Worm (Caenorhabditis elegans) whole organism, young adult: ENCODE measurements around the gene cest-26.

ENCODE experiments used
- B0019.2 ChIP-seq: fragments of 200-800 bp; sonication (Bioruptor generic); conservative IDR thresholded peaks from 2 replicates; pipeline ENCODE4 v1.3.6; 2022; ENCODE audit warnings: missing genetic modification reagents, missing genetic modification characterization, missing compliant biosample characterization
- B0261.1 ChIP-seq: sonication (generic microtip); optimal IDR thresholded peaks from 2 replicates; lab custom pipeline; 2016; ENCODE audit warnings: mild to moderate bottlenecking, missing genetic modification characterization, moderate library complexity, missing compliant biosample characterization
- B0336.3 ChIP-seq: fragments of 200-800 bp; sonication (Bioruptor generic); IDR thresholded peaks from 2 replicates; pipeline ENCODE4 v1.3.6; 2022; ENCODE audit warnings: missing genetic modification characterization, missing compliant biosample characterization
- D2030.7 ChIP-seq: fragments of 200-800 bp; sonication (Bioruptor generic); IDR thresholded peaks from 2 replicates; pipeline ENCODE4 v1.3.6; 2022; ENCODE audit warnings: missing genetic modification reagents, missing genetic modification characterization, missing compliant biosample characterization
- F10E7.11 ChIP-seq: sonication (generic microtip); optimal IDR thresholded peaks from 2 replicates; lab custom pipeline; 2017; ENCODE audit warnings: mild to moderate bottlenecking, missing genetic modification characterization, moderate library complexity, missing compliant biosample characterization
- F22D6.2 ChIP-seq: sonication (generic microtip); optimal IDR thresholded peaks from 2 replicates; lab custom pipeline; 2016; ENCODE audit warnings: mild to moderate bottlenecking, missing genetic modification characterization, missing compliant biosample characterization
- F23B12.7 ChIP-seq: sonication (generic microtip); optimal IDR thresholded peaks from 2 replicates; lab custom pipeline; 2017; ENCODE audit warnings: missing genetic modification characterization, mild to moderate bottlenecking, missing compliant biosample characterization, antibody characterized with exemption, moderate library complexity; ENCODE audit not compliant: insufficient read depth
- F37B4.10 ChIP-seq: fragments of 200-800 bp; sonication (Bioruptor generic); IDR thresholded peaks from 2 replicates; pipeline ENCODE4 v1.3.6; 2022; ENCODE audit warnings: missing genetic modification characterization, missing compliant biosample characterization
- F52B5.7 ChIP-seq: sonication (generic microtip); optimal IDR thresholded peaks from 2 replicates; lab custom pipeline; 2016; ENCODE audit warnings: mild to moderate bottlenecking, missing genetic modification characterization, missing compliant biosample characterization
- F55B11.4 ChIP-seq: sonication (generic microtip); optimal IDR thresholded peaks from 2 replicates; lab custom pipeline; 2016; ENCODE audit warnings: missing compliant biosample characterization, missing genetic modification characterization, borderline replicate concordance; ENCODE audit not compliant: insufficient read depth
- Y56A3A.18 ChIP-seq: fragments of 200-800 bp; sonication (Bioruptor generic); IDR thresholded peaks from 2 replicates; pipeline ENCODE4 v1.3.6; 2022; ENCODE audit warnings: missing genetic modification reagents, missing genetic modification characterization, missing compliant biosample characterization
- Y95B8A.8 ChIP-seq: fragments of 200-800 bp; sonication (Bioruptor generic); IDR thresholded peaks from 2 replicates; pipeline ENCODE4 v1.3.6; 2022; ENCODE audit warnings: missing genetic modification reagents, missing genetic modification characterization, missing compliant biosample characterization
- ZK185.1 ChIP-seq: sonication (generic microtip); optimal IDR thresholded peaks from 2 replicates; lab custom pipeline; 2016; ENCODE audit warnings: mild to moderate bottlenecking, missing genetic modification characterization, missing compliant biosample characterization; ENCODE audit not compliant: poor library complexity, severe bottlenecking
- akir-1 ChIP-seq: fragments of 200-800 bp; sonication (Bioruptor generic); optimal IDR thresholded peaks from 2 replicates; lab custom pipeline; 2018; ENCODE audit warnings: mild to moderate bottlenecking, missing genetic modification characterization, moderate library complexity, missing compliant biosample characterization
- ama-1 ChIP-seq, 3 experiments: fragments of 150-350 bp in 1 of 3; sonication (generic microtip) in 2 of 3; optimal IDR thresholded peaks; 2 replicates each; lab custom pipeline; 2014 to 2018; ENCODE audit warnings: missing biosample characterization in 2 of 3, missing genetic modification characterization in 2 of 3, missing genetic modification reagents in 2 of 3
- aptf-2 ChIP-seq: fragments of 200-800 bp; sonication (Bioruptor generic); conservative IDR thresholded peaks from 2 replicates; pipeline ENCODE4 v1.3.6; 2022; ENCODE audit warnings: missing genetic modification reagents, missing genetic modification characterization, missing compliant biosample characterization
- atf-7 ChIP-seq: sonication (generic microtip); optimal IDR thresholded peaks from 2 replicates; lab custom pipeline; 2017; ENCODE audit warnings: mild to moderate bottlenecking, missing genetic modification characterization, missing compliant biosample characterization
- attf-6 ChIP-seq: fragments of 200-800 bp; sonication (Bioruptor generic); IDR thresholded peaks from 2 replicates; pipeline ENCODE4 v1.3.6; 2022; ENCODE audit warnings: missing genetic modification reagents, missing genetic modification characterization, missing compliant biosample characterization
- cebp-1 ChIP-seq, 2 experiments: fragments of 200-800 bp in 1 of 2; sonication (Bioruptor generic) in 1 of 2; sonication (generic microtip) in 1 of 2; IDR thresholded peaks in 1 of 2; optimal IDR thresholded peaks in 1 of 2; 2 replicates each; pipeline versions ENCODE4 v1.3.6 to Lab custom; 2017 to 2022; ENCODE audit warnings: missing compliant biosample characterization in 2 of 2, missing genetic modification characterization in 2 of 2, mild to moderate bottlenecking in 1 of 2, missing genetic modification reagents in 1 of 2, moderate library complexity in 1 of 2
- ceh-100 ChIP-seq: fragments of 200-800 bp; sonication (Bioruptor generic); IDR thresholded peaks from 2 replicates; pipeline ENCODE4 v1.3.6; 2022; ENCODE audit warnings: missing genetic modification reagents, missing genetic modification characterization, missing compliant biosample characterization
- ceh-58 ChIP-seq: fragments of 200-800 bp; sonication (Bioruptor generic); IDR thresholded peaks from 2 replicates; pipeline ENCODE4 v1.3.6; 2022; ENCODE audit warnings: missing genetic modification characterization, missing compliant biosample characterization
- die-1 ChIP-seq: sonication (generic microtip); optimal IDR thresholded peaks from 2 replicates; lab custom pipeline; 2016; ENCODE audit warnings: missing genotype, mild to moderate bottlenecking, missing genetic modification characterization, missing compliant biosample characterization
- ekl-4 ChIP-seq: fragments of 200-800 bp; sonication (Bioruptor generic); IDR thresholded peaks from 2 replicates; pipeline ENCODE4 v1.3.6; 2022; ENCODE audit warnings: missing genetic modification reagents, missing genetic modification characterization, missing compliant biosample characterization
- gei-17 ChIP-seq: fragments of 200-800 bp; sonication (Bioruptor generic); optimal IDR thresholded peaks from 2 replicates; lab custom pipeline; 2018; ENCODE audit warnings: mild to moderate bottlenecking, missing genetic modification characterization, missing compliant biosample characterization
- let-607 ChIP-seq, 2 experiments: fragments of 200-800 bp in 1 of 2; sonication (Bioruptor generic) in 1 of 2; sonication (generic microtip) in 1 of 2; optimal IDR thresholded peaks; 2 replicates each; lab custom pipeline; 2016 to 2018; ENCODE audit warnings: mild to moderate bottlenecking in 2 of 2, missing compliant biosample characterization in 2 of 2, missing genetic modification characterization in 2 of 2, moderate library complexity in 2 of 2, missing genotype in 1 of 2
- lin-26 ChIP-seq: fragments of 200-800 bp; sonication (Bioruptor generic); IDR thresholded peaks from 2 replicates; pipeline ENCODE4 v1.3.6; 2022; ENCODE audit warnings: missing genetic modification reagents, missing genetic modification characterization, missing compliant biosample characterization
- lir-1 ChIP-seq: fragments of 200-800 bp; sonication (Bioruptor generic); conservative IDR thresholded peaks from 2 replicates; pipeline ENCODE4 v1.3.6; 2022; ENCODE audit warnings: missing genetic modification reagents, missing genetic modification characterization, missing compliant biosample characterization
- lsl-1 ChIP-seq: fragments of 200-800 bp; sonication (Bioruptor generic); optimal IDR thresholded peaks from 2 replicates; lab custom pipeline; 2018; ENCODE audit warnings: mild to moderate bottlenecking, missing genetic modification characterization, moderate library complexity, missing compliant biosample characterization
- madf-3 ChIP-seq: fragments of 200-800 bp; sonication (Bioruptor generic); IDR thresholded peaks from 2 replicates; pipeline ENCODE4 v1.3.6; 2022; ENCODE audit warnings: missing genetic modification reagents, missing genetic modification characterization, missing compliant biosample characterization
- madf-6 ChIP-seq: fragments of 200-800 bp; sonication (Bioruptor generic); IDR thresholded peaks from 2 replicates; pipeline ENCODE4 v1.3.6; 2022; ENCODE audit warnings: missing genetic modification reagents, missing genetic modification characterization, missing compliant biosample characterization
- madf-8 ChIP-seq: fragments of 200-800 bp; sonication (Bioruptor generic); conservative IDR thresholded peaks from 2 replicates; pipeline ENCODE4 v1.3.6; 2022; ENCODE audit warnings: missing genetic modification reagents, missing genetic modification characterization, missing compliant biosample characterization
- nfya-2 ChIP-seq: fragments of 200-800 bp; sonication (Bioruptor generic); IDR thresholded peaks from 2 replicates; pipeline ENCODE4 v1.3.6; 2022; ENCODE audit warnings: missing genetic modification reagents, missing genetic modification characterization, missing compliant biosample characterization
- nhr-120 ChIP-seq: fragments of 200-800 bp; sonication (Bioruptor generic); IDR thresholded peaks from 2 replicates; pipeline ENCODE4 v1.3.6; 2022; ENCODE audit warnings: missing genetic modification characterization, missing compliant biosample characterization
- nhr-179 ChIP-seq: sonication (generic microtip); optimal IDR thresholded peaks from 2 replicates; lab custom pipeline; 2016; ENCODE audit warnings: mild to moderate bottlenecking, missing genetic modification characterization, missing compliant biosample characterization
- nhr-80 ChIP-seq: sonication (generic microtip); optimal IDR thresholded peaks from 2 replicates; lab custom pipeline; 2016; ENCODE audit warnings: missing genetic modification characterization, missing compliant biosample characterization
- rcor-1 ChIP-seq: fragments of 200-800 bp; sonication (Bioruptor generic); IDR thresholded peaks from 2 replicates; pipeline ENCODE4 v1.3.6; 2022; ENCODE audit warnings: missing genetic modification reagents, missing genetic modification characterization, missing compliant biosample characterization
- rec-8 ChIP-seq, 2 experiments: sonication (generic microtip); optimal IDR thresholded peaks; 2 replicates each; lab custom pipeline; 2016; ENCODE audit warnings: mild to moderate bottlenecking in 2 of 2, missing genetic modification characterization in 2 of 2, missing genetic modification reagents in 2 of 2, missing genotype in 2 of 2, missing biosample characterization in 1 of 2, missing compliant biosample characterization in 1 of 2, moderate library complexity in 1 of 2
- sdz-38 ChIP-seq: sonication (generic microtip); optimal IDR thresholded peaks from 2 replicates; lab custom pipeline; 2016; ENCODE audit warnings: missing genotype, missing genetic modification characterization, missing compliant biosample characterization
- snpc-1.1 ChIP-seq: sonication (generic microtip); optimal IDR thresholded peaks from 2 replicates; lab custom pipeline; 2017; ENCODE audit warnings: missing genetic modification characterization, mild to moderate bottlenecking, missing compliant biosample characterization, antibody characterized with exemption, moderate library complexity, missing genotype, missing genetic modification reagents; ENCODE audit not compliant: insufficient read depth
- snpc-4 ChIP-seq, 5 experiments: fragments of 150-350 bp in 1 of 5; sonication (generic microtip) in 4 of 5; optimal IDR thresholded peaks; 2 replicates each; lab custom pipeline; 2014 to 2018; ENCODE audit warnings: missing genetic modification characterization in 5 of 5, missing biosample characterization in 3 of 5, antibody characterized with exemption in 2 of 5, mild to moderate bottlenecking in 2 of 5, missing compliant biosample characterization in 2 of 5, missing genotype in 2 of 5, moderate library complexity in 2 of 5, missing genetic modification reagents in 1 of 5
- tlf-1 ChIP-seq: fragments of 200-800 bp; sonication (Bioruptor generic); optimal IDR thresholded peaks from 2 replicates; lab custom pipeline; 2018; ENCODE audit warnings: mild to moderate bottlenecking, missing genetic modification characterization, missing compliant biosample characterization
- xnd-1 ChIP-seq: sonication (generic microtip); optimal IDR thresholded peaks from 2 replicates; lab custom pipeline; 2016; ENCODE audit warnings: missing genotype, missing genetic modification reagents, missing genetic modification characterization, missing compliant biosample characterization
- zim-3 ChIP-seq: sonication (generic microtip); optimal IDR thresholded peaks from 2 replicates; lab custom pipeline; 2017; ENCODE audit warnings: mild to moderate bottlenecking, missing genetic modification characterization, moderate library complexity, missing compliant biosample characterization

Gene cest-26

DNA sequence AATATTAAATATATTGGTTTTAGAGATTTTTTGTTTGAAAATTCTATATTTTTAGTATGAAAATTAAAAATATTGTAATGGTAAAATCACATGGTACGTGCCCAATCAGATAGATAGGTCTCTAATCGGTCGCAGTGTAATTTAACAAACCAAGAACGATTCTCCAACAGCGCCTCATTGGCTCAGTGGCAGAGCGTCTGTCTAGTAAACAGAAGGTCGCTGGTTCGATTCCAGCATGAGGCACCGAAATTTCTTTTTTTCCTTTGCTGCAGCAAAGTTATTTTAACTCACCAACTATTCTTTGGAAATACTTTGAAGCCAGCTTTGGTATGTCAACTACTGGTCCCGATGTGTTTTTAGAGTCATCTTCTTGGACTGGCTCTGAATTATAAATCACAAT, 7.4 kb upstream of the cest-26 start (continued):
- TF ChIP-seq let-607 (tag; optimal IDR thresholded peaks at IDR 0.05; lab: Kevin White, UChicago) = no peak
- TF ChIP-seq F23B12.7 (tag; lab: Kevin White, UChicago) = peak; percentile 13
- no peak for TF ChIP-seq F55B11.4 (tag; lab: Kevin White, UChicago)
- peak; percentile 59 for TF ChIP-seq snpc-4 (GFP tag; optimal IDR thresholded peaks at IDR 0.05; lab: Kevin White, UChicago)
- peak in 3 of 4 experiments; percentile 23 to 81 (median 68) for TF ChIP-seq snpc-4 (tag; optimal IDR thresholded peaks at IDR 0.05; lab: Kevin White, UChicago)
- TF ChIP-seq B0336.3 (GFP tag; lab: Robert Waterston, UW) = no peak
- TF ChIP-seq lsl-1 (GFP tag; lab: Kevin White, UChicago) = no peak
- no peak for TF ChIP-seq B0019.2 (GFP tag; lab: Robert Waterston, UW)
- no peak for TF ChIP-seq madf-8 (GFP tag; lab: Robert Waterston, UW)
- TF ChIP-seq tlf-1 = no peak
- TF ChIP-seq snpc-1.1 (tag; lab: Kevin White, UChicago) = peak; percentile 62
- peak; percentile 55 for TF ChIP-seq rcor-1
- 0 out of 2 replicates have a peak, but pooled peaks have one; percentile 58 for TF ChIP-seq ekl-4 (GFP tag; lab: Robert Waterston, UW)
- TF ChIP-seq Y95B8A.8 = 0 out of 2 replicates have a peak, but pooled peaks have one; percentile 19
- TF ChIP-seq nhr-179 (tag; lab: Kevin White, UChicago) = no peak
- peak; percentile 20 for TF ChIP-seq F52B5.7
- TF ChIP-seq sdz-38 (tag; lab: Kevin White, UChicago) = no peak
- TF ChIP-seq ceh-58 = no peak
- no peak for TF ChIP-seq ama-1 (optimal IDR thresholded peaks at IDR 0.05; lab: Kevin White, UChicago)
- peak; percentile 30 to 57 for TF ChIP-seq ama-1 (GFP tag; optimal IDR thresholded peaks at IDR 0.05; lab: Kevin White, UChicago)
- no peak for TF ChIP-seq gei-17 (GFP tag; lab: Kevin White, UChicago)
- TF ChIP-seq F10E7.11 (tag; lab: Kevin White, UChicago) = no peak
- peak; percentile 13 for TF ChIP-seq atf-7 (tag; lab: Kevin White, UChicago)
- TF ChIP-seq attf-6 (GFP tag; lab: Robert Waterston, UW) = 0 out of 2 replicates have a peak, but pooled peaks have one; percentile 40
- peak; percentile 95 for TF ChIP-seq lin-26 (GFP tag; lab: Robert Waterston, UW)
- TF ChIP-seq Y56A3A.18 = peak; percentile 66; the same call in 1 of the 2 replicates
- no peak for TF ChIP-seq nhr-120 (GFP tag; lab: Robert Waterston, UW)
- TF ChIP-seq xnd-1 (tag; lab: Kevin White, UChicago) = no peak
- peak; percentile 85 for TF ChIP-seq die-1
- TF ChIP-seq nfya-2 (GFP tag; lab: Robert Waterston, UW) = no peak
- TF ChIP-seq, all 124 proteins: peak for 52

ce11 chrX:4444073-4444472, 6.6 kb upstream of the cest-26 start:
- TF ChIP-seq B0261.1 (peak; percentile 92), F22D6.2 (peak; percentile 7), D2030.7 (GFP tag; lab: Robert Waterston, UW) (peak; percentile 59), ekl-4 (GFP tag; lab: Robert Waterston, UW) (peak; percentile 70; the same call in 1 of the 2 replicates), snpc-1.1 (tag; lab: Kevin White, UChicago) (peak; percentile 77), ZK185.1 (peak; percentile 73), zim-3 (tag; lab: Kevin White, UChicago) (peak; percentile 62), lir-1 (GFP tag; lab: Robert Waterston, UW) (peak; percentile 46; the same call in 1 of the 2 replicates), ceh-100 (GFP tag; lab: Robert Waterston, UW) (0 out of 2 replicates have a peak, but pooled peaks have one; percentile 33), madf-3 (GFP tag; lab: Robert Waterston, UW) (peak; percentile 15; the same call in 1 of the 2 replicates), let-607 (tag; optimal IDR thresholded peaks at IDR 0.05; lab: Kevin White, UChicago) (peak in 1 of 2 experiments; percentile 17), cebp-1 (GFP tag; IDR thresholded peaks at IDR 0.05; lab: Robert Waterston, UW) (no peak), cebp-1 (tag; optimal IDR thresholded peaks at IDR 0.05; lab: Kevin White, UChicago) (peak; percentile 62), F37B4.10 (GFP tag; lab: Robert Waterston, UW) (no peak), ama-1 (optimal IDR thresholded peaks at IDR 0.05; lab: Kevin White, UChicago) (no peak), ama-1 (GFP tag; optimal IDR thresholded peaks at IDR 0.05; lab: Kevin White, UChicago) (peak in 1 of 2 experiments; percentile 85), madf-6 (peak; percentile 55; the same call in 1 of the 2 replicates), rec-8 (tag; optimal IDR thresholded peaks at IDR 0.05; lab: Kevin White, UChicago) (peak; percentile 49 to 55), akir-1 (no peak), F55B11.4 (tag; lab: Kevin White, UChicago) (no peak), aptf-2 (GFP tag; lab: Robert Waterston, UW) (no peak), nhr-80 (peak; percentile 2), die-1 (peak; percentile 93)
